Fruit fly (Drosophila melanogaster): ENCODE measurements around the gene Atg4a.

Gene Atg4a

dm6 chr2L:1070941-1071340, 9.8 kb upstream of the Atg4a start (continued):
- no peak for TF ChIP-seq CG10274 (GFP tag; optimal IDR thresholded peaks at IDR 0.05)

DNA sequence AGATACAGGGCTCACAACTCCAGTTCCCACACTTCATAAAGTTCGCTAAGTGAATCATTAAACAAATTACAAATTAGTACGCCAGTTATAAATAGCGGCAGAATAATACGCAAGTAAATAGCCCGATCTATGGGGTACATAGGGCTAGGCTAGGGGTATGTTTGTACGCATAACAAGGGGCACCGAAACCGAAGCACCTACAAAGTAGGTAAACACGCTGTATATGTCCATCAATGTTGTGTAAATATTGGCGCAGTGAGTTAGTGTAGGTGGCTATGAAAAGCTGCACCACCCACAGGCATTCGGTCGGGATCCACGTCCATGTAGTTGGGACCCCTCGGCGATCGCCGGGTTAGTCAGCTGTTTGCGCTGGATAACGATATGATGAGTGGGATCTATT, 8.5 kb upstream of the Atg4a start:
- TF ChIP-seq CG13123 (GFP tag; optimal IDR thresholded peaks at IDR 0.05) (peak; percentile 96), NK7.1 (GFP tag; optimal IDR thresholded peaks at IDR 0.05) (peak; percentile 95), Hmr (GFP tag; optimal IDR thresholded peaks at IDR 0.05) (peak; percentile 94), Oaz (GFP tag; IDR thresholded peaks at IDR 0.05) (peak; percentile 53; the same call in 1 of the 2 replicates), CG18476 (GFP tag; optimal IDR thresholded peaks at IDR 0.05) (peak; percentile 87), CG14050 (GFP tag; IDR thresholded peaks at IDR 0.05) (peak; percentile 85), CG18599 (GFP tag; optimal IDR thresholded peaks at IDR 0.05) (peak; percentile 95), emc (GFP tag; optimal IDR thresholded peaks at IDR 0.05) (peak; percentile 82), Hsf (GFP tag; optimal IDR thresholded peaks at IDR 0.05) (peak; percentile 81), CG1792 (GFP tag; optimal IDR thresholded peaks at IDR 0.05) (peak; percentile 97), gcm (GFP tag; optimal IDR thresholded peaks at IDR 0.05) (peak; percentile 94), CG4707 (GFP tag; optimal IDR thresholded peaks at IDR 0.05) (peak; percentile 95), Ada2b (GFP tag; IDR thresholded peaks at IDR 0.05) (peak; percentile 78), cg (GFP tag; optimal IDR thresholded peaks at IDR 0.05) (peak; percentile 13), Sox100B (GFP tag; optimal IDR thresholded peaks at IDR 0.05) (peak; percentile 94), dm (GFP tag; optimal IDR thresholded peaks at IDR 0.05) (peak; percentile 82), az2 (GFP tag; optimal IDR thresholded peaks at IDR 0.05) (peak; percentile 66), CG6654 (GFP tag; optimal IDR thresholded peaks at IDR 0.05) (peak; percentile 74), ro (GFP tag; IDR thresholded peaks at IDR 0.05) (peak; percentile 59), Opbp (GFP tag; IDR thresholded peaks at IDR 0.05; ENCODE audit: partially characterized antibody) (no peak), CG32772 (GFP tag; IDR thresholded peaks at IDR 0.05) (peak; percentile 75), MTF-1 (GFP tag; optimal IDR thresholded peaks at IDR 0.05; ENCODE audit: borderline replicate concordance) (peak; percentile 98), tgo (GFP tag; IDR thresholded peaks at IDR 0.05) (peak; percentile 76; the same call in 2 of the 3 replicates), Nf-YB (GFP tag; optimal IDR thresholded peaks at IDR 0.05) (peak; percentile 79), eyg (GFP tag; optimal IDR thresholded peaks at IDR 0.05) (peak; percentile 97), CG8089 (GFP tag; optimal IDR thresholded peaks at IDR 0.05) (peak; percentile 94), CHES-1-like (GFP tag; optimal IDR thresholded peaks at IDR 0.05) (peak; percentile 95), caup (GFP tag; optimal IDR thresholded peaks at IDR 0.05; ENCODE audit: severe bottlenecking) (peak; percentile 97), CG3407 (GFP tag; optimal IDR thresholded peaks at IDR 0.05) (peak; percentile 99), CG31441 (GFP tag; IDR thresholded peaks at IDR 0.05) (peak; percentile 91), Lim3 (GFP tag; IDR thresholded peaks at IDR 0.05) (no peak), zfh1 (GFP tag; IDR thresholded peaks at IDR 0.05) (peak; percentile 95), bcd (GFP tag; optimal IDR thresholded peaks at IDR 0.05) (peak; percentile 91), pfk (GFP tag; optimal IDR thresholded peaks at IDR 0.05) (peak; percentile 77), CG11695 (GFP tag; IDR thresholded peaks at IDR 0.05) (peak; percentile 93), tx (GFP tag; optimal IDR thresholded peaks at IDR 0.05) (peak; percentile 85), lab (GFP tag; optimal IDR thresholded peaks at IDR 0.05) (peak; percentile 97), psq (GFP tag; optimal IDR thresholded peaks at IDR 0.05) (peak; percentile 87), CG15269 (tag; optimal IDR thresholded peaks at IDR 0.05) (peak; percentile 78), toy (GFP tag; IDR thresholded peaks at IDR 0.05) (peak; percentile 86), CG11085 (GFP tag; IDR thresholded peaks at IDR 0.05) (peak; percentile 80), bigmax (GFP tag; optimal IDR thresholded peaks at IDR 0.05) (peak; percentile 76), CG16863 (GFP tag; optimal IDR thresholded peaks at IDR 0.05) (peak; percentile 93), ranshi (GFP tag; IDR thresholded peaks at IDR 0.05) (peak; percentile 88), Rx (GFP tag; IDR thresholded peaks at IDR 0.05) (peak; percentile 79), CG30431 (GFP tag; optimal IDR thresholded peaks at IDR 0.05) (peak; percentile 82), onecut (GFP tag; IDR thresholded peaks at IDR 0.05) (peak; percentile 92), ato (GFP tag; IDR thresholded peaks at IDR 0.05; ENCODE audit: partially characterized antibody) (no peak)

Measured in whole organism, embryonic.